Worm (Caenorhabditis elegans) whole organism, mixed stage, embryonic: ENCODE measurements around the gene shw-1.

Source experiments
- ces-1 ChIP-seq: fragments of 150-350 bp; optimal IDR thresholded peaks from 2 replicates; lab custom pipeline; 2014; ENCODE audit warnings: missing biosample characterization, missing genetic modification reagents, missing genetic modification characterization
- lin-13 ChIP-seq: fragments of 150-350 bp; optimal IDR thresholded peaks from 2 replicates; lab custom pipeline; 2014; ENCODE audit warnings: missing biosample characterization, missing genetic modification characterization
- ztf-11 ChIP-seq: fragments of 150-350 bp; optimal IDR thresholded peaks from 2 replicates; lab custom pipeline; 2014; ENCODE audit warnings: missing biosample characterization, missing genetic modification characterization

DNA sequence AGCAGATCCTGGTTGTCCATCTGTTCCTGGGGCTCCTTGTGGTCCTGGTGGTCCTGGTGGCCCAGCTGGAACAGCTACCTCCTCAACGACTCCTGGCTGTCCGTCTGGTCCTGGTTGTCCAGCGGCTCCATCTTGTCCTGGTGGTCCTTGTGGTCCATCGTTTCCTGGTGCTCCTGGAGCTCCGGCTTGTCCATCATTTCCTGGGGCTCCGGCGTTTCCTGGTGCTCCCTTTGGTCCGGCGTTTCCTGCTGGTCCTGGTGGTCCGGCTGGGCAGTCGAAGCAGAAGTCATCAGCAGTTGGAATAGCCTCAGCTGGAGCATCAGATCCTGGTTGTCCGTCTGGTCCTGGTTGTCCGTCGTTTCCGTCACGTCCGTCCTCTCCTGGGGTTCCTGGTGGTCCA is 37.2 kb upstream of the shw-1 start:
- TF ChIP-seq ces-1 (GFP tag; lab: Kevin White, UChicago) (no peak), lin-13 (tag; lab: Kevin White, UChicago) (no peak), ztf-11 (no peak)
